Fruit fly (Drosophila melanogaster): ENCODE results near the gene Apl.

The Apl gene

DNA sequence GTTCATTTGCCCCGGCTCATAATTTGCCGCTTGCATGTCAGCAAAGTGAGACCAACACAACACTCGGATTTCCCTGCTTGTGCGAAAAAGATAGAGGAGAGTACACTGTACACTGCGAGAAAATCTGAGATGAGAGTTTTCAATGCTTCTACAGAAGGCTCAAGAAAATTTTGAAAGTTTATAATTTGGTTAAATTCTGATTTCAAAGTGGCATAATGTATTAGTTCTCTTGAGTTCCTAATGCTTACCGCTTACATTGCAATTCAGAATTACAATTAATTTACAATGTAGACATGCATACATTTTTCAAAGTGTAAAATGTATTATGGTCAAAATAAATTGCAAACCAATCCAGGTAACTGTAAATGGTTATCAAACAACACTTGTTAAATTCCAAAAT lies 48.0 kb downstream of the Apl start (continued):
- TF ChIP-seq knrl (GFP tag; IDR thresholded peaks at IDR 0.05; ENCODE audit: partially characterized antibody) = no peak
- TF ChIP-seq CoRest (tag; optimal IDR thresholded peaks at IDR 0.05) = no peak
- TF ChIP-seq CG11695 (GFP tag; IDR thresholded peaks at IDR 0.05) = no peak
- TF ChIP-seq vvl (GFP tag; IDR thresholded peaks at IDR 0.05) = no peak
- TF ChIP-seq Hr3 (GFP tag; optimal IDR thresholded peaks at IDR 0.05) = no peak
- TF ChIP-seq CG11504 (tag; optimal IDR thresholded peaks at IDR 0.05) = no peak
- TF ChIP-seq Xbp1 (GFP tag; optimal IDR thresholded peaks at IDR 0.05) = no peak
- TF ChIP-seq CG2199 (GFP tag; IDR thresholded peaks at IDR 0.05) = no peak
- TF ChIP-seq CG13287 (GFP tag; IDR thresholded peaks at IDR 0.05; ENCODE audit: partially characterized antibody) = no peak
- no peak for TF ChIP-seq CG10565 (GFP tag; optimal IDR thresholded peaks at IDR 0.05)
- no peak for TF ChIP-seq CG11723 (GFP tag; optimal IDR thresholded peaks at IDR 0.05)
- no peak for TF ChIP-seq CG13775 (GFP tag; optimal IDR thresholded peaks at IDR 0.05)
- no peak for TF ChIP-seq grn (GFP tag; optimal IDR thresholded peaks at IDR 0.05)
- peak in 1 of 2 experiments; percentile 16 for TF ChIP-seq bsh (GFP tag; optimal IDR thresholded peaks at IDR 0.05)
- TF ChIP-seq ems (GFP tag; optimal IDR thresholded peaks at IDR 0.05) = no peak
- TF ChIP-seq Dad (GFP tag; optimal IDR thresholded peaks at IDR 0.05) = no peak
- no peak for TF ChIP-seq ranshi (GFP tag; IDR thresholded peaks at IDR 0.05)

- TF ChIP-seq CG14050 (GFP tag; IDR thresholded peaks at IDR 0.05) (no peak), Kr (GFP tag; optimal IDR thresholded peaks at IDR 0.05) (no peak), wek (GFP tag; optimal IDR thresholded peaks at IDR 0.05) (no peak), Six4 (GFP tag; optimal IDR thresholded peaks at IDR 0.05) (no peak), CG6765 (GFP tag; optimal IDR thresholded peaks at IDR 0.05) (no peak), Awh (GFP tag; IDR thresholded peaks at IDR 0.05) (0 out of 2 replicates have a peak, but pooled peaks have one; percentile 30), CG17186 (GFP tag; optimal IDR thresholded peaks at IDR 0.05) (no peak), exex (tag; optimal IDR thresholded peaks at IDR 0.05) (no peak), chm (GFP tag; IDR thresholded peaks at IDR 0.05) (peak; percentile 55; the same call in 1 of the 2 replicates), CG16815 (GFP tag; optimal IDR thresholded peaks at IDR 0.05) (no peak), twi (tag; optimal IDR thresholded peaks at IDR 0.05) (no peak), CG8281 (tag; optimal IDR thresholded peaks at IDR 0.05) (peak; percentile 49), CG32767 (GFP tag; IDR thresholded peaks at IDR 0.05) (no peak), klu (GFP tag; IDR thresholded peaks at IDR 0.05) (no peak), NfI (GFP tag; optimal IDR thresholded peaks at IDR 0.05) (no peak), tgo (GFP tag; IDR thresholded peaks at IDR 0.05) (no peak), CG6272 (GFP tag; IDR thresholded peaks at IDR 0.05) (no peak), crol (GFP tag; IDR thresholded peaks at IDR 0.05) (no peak), CG6791 (GFP tag; IDR thresholded peaks at IDR 0.05; ENCODE audit: partially characterized antibody) (no peak), Ets97D (GFP tag; optimal IDR thresholded peaks at IDR 0.05) (no peak), CG1647 (GFP tag; optimal IDR thresholded peaks at IDR 0.05) (no peak), Pdp1 (GFP tag; optimal IDR thresholded peaks at IDR 0.05) (peak in 1 of 2 experiments; percentile 11), sens (GFP tag) (peak; percentile 76), CG2875 (GFP tag; optimal IDR thresholded peaks at IDR 0.05) (no peak), bigmax (GFP tag; optimal IDR thresholded peaks at IDR 0.05) (no peak), CG4730 (GFP tag; IDR thresholded peaks at IDR 0.05) (no peak), HmgD (GFP tag; optimal IDR thresholded peaks at IDR 0.05) (no peak)
These were observed 49.5 kb downstream of the Apl start for dm6 chr3L:16644505-16644904.

Data from whole organism, embryonic.